Fruit fly (Drosophila melanogaster) whole organism, embryonic: ENCODE data around the gene CG14269.

Experiments
- Adf1 ChIP-seq: fragments of 200-800 bp; sonication (Bioruptor generic); IDR thresholded peaks from 2 replicates; pipeline ENCODE4 v1.3.6; 2022; ENCODE audit warnings: missing biosample characterization, missing genetic modification characterization
- Aef1 ChIP-seq: fragments of 200-800 bp; sonication (Bioruptor generic); IDR thresholded peaks from 3 replicates; pipeline ENCODE4 v1.3.6; 2022; ENCODE audit warnings: missing biosample characterization, missing genetic modification characterization
- Asciz ChIP-seq: fragments of 200-800 bp; sonication (Bioruptor generic); optimal IDR thresholded peaks from 2 replicates; lab custom pipeline; 2017; ENCODE audit warnings: missing biosample characterization, mild to moderate bottlenecking, missing genetic modification characterization, missing genetic modification reagents
- CG10654 ChIP-seq: fragments of 200-800 bp; sonication (Bioruptor generic); optimal IDR thresholded peaks from 2 replicates; lab custom pipeline; 2016; ENCODE audit warnings: missing biosample characterization, missing genetic modification characterization
- CG15601 ChIP-seq: fragments of 200-800 bp; sonication (Bioruptor generic); optimal IDR thresholded peaks from 3 replicates; lab custom pipeline; 2019; ENCODE audit warnings: missing biosample characterization, mild to moderate bottlenecking, missing genetic modification characterization, moderate library complexity
- CG1647 ChIP-seq: fragments of 200-800 bp; sonication (Bioruptor generic); optimal IDR thresholded peaks from 3 replicates; lab custom pipeline; 2016; ENCODE audit warnings: missing biosample characterization, missing genetic modification characterization
- CG18619 ChIP-seq: fragments of 200-800 bp; sonication (Bioruptor generic); optimal IDR thresholded peaks from 3 replicates; lab custom pipeline; 2017; ENCODE audit warnings: missing biosample characterization, mild to moderate bottlenecking, missing genetic modification characterization
- CG3847 ChIP-seq: fragments of 200-800 bp; sonication (Bioruptor generic); IDR thresholded peaks from 2 replicates; pipeline ENCODE4 v1.3.6; 2022; ENCODE audit warnings: missing biosample characterization, missing genetic modification characterization
- CG4707 ChIP-seq: fragments of 200-800 bp; sonication (Bioruptor generic); optimal IDR thresholded peaks from 2 replicates; lab custom pipeline; 2018; ENCODE audit warnings: missing biosample characterization, mild to moderate bottlenecking, missing genetic modification characterization, moderate library complexity
- CG7786 ChIP-seq: fragments of 200-800 bp; sonication (Bioruptor generic); optimal IDR thresholded peaks from 2 replicates; lab custom pipeline; 2016; ENCODE audit warnings: missing biosample characterization, missing genetic modification characterization
- CG7963 ChIP-seq: fragments of 200-800 bp; sonication (Bioruptor generic); IDR thresholded peaks from 3 replicates; pipeline ENCODE4 v1.3.6; 2022; ENCODE audit warnings: missing biosample characterization, missing genetic modification characterization; ENCODE audit not compliant: partially characterized antibody
- CG8359 ChIP-seq: fragments of 200-800 bp; sonication (Bioruptor generic); optimal IDR thresholded peaks from 2 replicates; lab custom pipeline; 2017; ENCODE audit warnings: missing biosample characterization, mild to moderate bottlenecking, missing genetic modification characterization, borderline replicate concordance
- CG8765 ChIP-seq: fragments of 200-800 bp; sonication (Bioruptor generic); IDR thresholded peaks from 2 replicates; pipeline ENCODE4 v1.3.6; 2022; ENCODE audit warnings: missing biosample characterization, missing genetic modification characterization
- CG9797 ChIP-seq: fragments of 200-800 bp; sonication (Bioruptor generic); optimal IDR thresholded peaks from 3 replicates; lab custom pipeline; 2018; ENCODE audit warnings: missing biosample characterization, mild to moderate bottlenecking, missing genetic modification characterization
- Dref ChIP-seq: fragments of 200-800 bp; sonication (Bioruptor generic); IDR thresholded peaks from 2 replicates; pipeline ENCODE4 v1.3.6; 2022; ENCODE audit warnings: missing biosample characterization, missing genetic modification characterization
- ERR ChIP-seq: fragments of 200-800 bp; sonication (Bioruptor generic); optimal IDR thresholded peaks from 2 replicates; lab custom pipeline; 2016; ENCODE audit warnings: missing biosample characterization, missing genetic modification characterization
- Elba2 ChIP-seq: fragments of 200-800 bp; sonication (Bioruptor generic); optimal IDR thresholded peaks from 3 replicates; lab custom pipeline; 2016; ENCODE audit warnings: missing biosample characterization, missing genetic modification characterization
- Ets65A ChIP-seq: fragments of 200-800 bp; sonication (Bioruptor generic); peaks from one replicate; lab custom pipeline; 2016; ENCODE audit warnings: missing biosample characterization, missing genetic modification characterization
- HHEX ChIP-seq: fragments of 200-800 bp; sonication (Bioruptor generic); optimal IDR thresholded peaks from 3 replicates; lab custom pipeline; 2017; ENCODE audit warnings: missing biosample characterization, mild to moderate bottlenecking, missing genetic modification characterization, missing genetic modification reagents
- HmgD ChIP-seq: fragments of 200-800 bp; sonication (Bioruptor generic); optimal IDR thresholded peaks from 3 replicates; lab custom pipeline; 2016; ENCODE audit warnings: missing biosample characterization, missing genetic modification characterization
- HmgZ ChIP-seq: fragments of 200-800 bp; sonication (Bioruptor generic); optimal IDR thresholded peaks from 2 replicates; lab custom pipeline; 2018; ENCODE audit warnings: missing biosample characterization, mild to moderate bottlenecking, missing genetic modification characterization
- Mad ChIP-seq: fragments of 200-800 bp; sonication (Bioruptor generic); optimal IDR thresholded peaks from 2 replicates; lab custom pipeline; 2016; ENCODE audit warnings: missing biosample characterization, missing genetic modification characterization
- Med ChIP-seq: fragments of 200-800 bp; sonication (Bioruptor generic); peaks from one replicate; lab custom pipeline; 2016; ENCODE audit warnings: missing biosample characterization, missing genetic modification characterization, mild to moderate bottlenecking, inconsistent platforms, moderate library complexity
- Meics ChIP-seq: fragments of 200-800 bp; sonication (Bioruptor generic); optimal IDR thresholded peaks from 2 replicates; lab custom pipeline; 2017; ENCODE audit warnings: missing biosample characterization, mild to moderate bottlenecking, missing genetic modification characterization
- Mes4 ChIP-seq: fragments of 200-800 bp; sonication (Bioruptor generic); optimal IDR thresholded peaks from 2 replicates; lab custom pipeline; 2016; ENCODE audit warnings: missing biosample characterization, missing genetic modification characterization
- NC2α ChIP-seq: fragments of 200-800 bp; sonication (Bioruptor generic); optimal IDR thresholded peaks from 2 replicates; lab custom pipeline; 2016; ENCODE audit warnings: missing biosample characterization, missing genetic modification characterization
- Rx ChIP-seq: fragments of 200-800 bp; sonication (Bioruptor generic); IDR thresholded peaks from 2 replicates; pipeline ENCODE4 v1.3.6; 2022; ENCODE audit warnings: missing biosample characterization, missing genetic modification characterization
- ac ChIP-seq: fragments of 200-800 bp; sonication (Bioruptor generic); optimal IDR thresholded peaks from 3 replicates; lab custom pipeline; 2017; ENCODE audit warnings: missing biosample characterization, mild to moderate bottlenecking, missing genetic modification characterization
- ara ChIP-seq: fragments of 200-800 bp; sonication (Bioruptor generic); IDR thresholded peaks from 2 replicates; pipeline ENCODE4 v1.3.6; 2022; ENCODE audit warnings: missing biosample characterization, missing genetic modification characterization
- ato ChIP-seq: fragments of 200-800 bp; sonication (Bioruptor generic); IDR thresholded peaks from 2 replicates; pipeline ENCODE4 v1.3.6; 2022; ENCODE audit warnings: missing biosample characterization, missing genetic modification characterization; ENCODE audit not compliant: partially characterized antibody
- chm ChIP-seq: fragments of 200-800 bp; sonication (Bioruptor generic); IDR thresholded peaks from 2 replicates; pipeline ENCODE4 v1.3.6; 2022; ENCODE audit warnings: missing biosample characterization, missing genetic modification characterization
- dpn ChIP-seq, 2 experiments: fragments of 200-800 bp; sonication (Bioruptor generic); optimal IDR thresholded peaks; 3 replicates each; lab custom pipeline; 2016; ENCODE audit warnings: missing biosample characterization in 2 of 2, missing genetic modification characterization in 2 of 2
- fd102C ChIP-seq: fragments of 200-800 bp; sonication (Bioruptor generic); optimal IDR thresholded peaks from 2 replicates; lab custom pipeline; 2018; ENCODE audit warnings: missing biosample characterization, mild to moderate bottlenecking, missing genetic modification characterization, moderate library complexity
- gcm2 ChIP-seq: fragments of 200-800 bp; sonication (Bioruptor generic); optimal IDR thresholded peaks from 2 replicates; lab custom pipeline; 2016; ENCODE audit warnings: missing biosample characterization, missing genetic modification characterization
- jumu ChIP-seq: fragments of 200-800 bp; sonication (Bioruptor generic); optimal IDR thresholded peaks from 3 replicates; lab custom pipeline; 2016; ENCODE audit warnings: missing biosample characterization, missing genetic modification characterization
- ken ChIP-seq: fragments of 200-800 bp; sonication (Bioruptor generic); IDR thresholded peaks from 3 replicates; pipeline ENCODE4 v1.3.6; 2022; ENCODE audit warnings: missing biosample characterization, missing genetic modification characterization
- klu ChIP-seq: fragments of 200-800 bp; sonication (Bioruptor generic); IDR thresholded peaks from 2 replicates; pipeline ENCODE4 v1.3.6; 2022; ENCODE audit warnings: missing biosample characterization, missing genetic modification characterization
- knrl ChIP-seq: fragments of 200-800 bp; sonication (Bioruptor generic); IDR thresholded peaks from 3 replicates; pipeline ENCODE4 v1.3.6; 2022; ENCODE audit warnings: missing biosample characterization, missing genetic modification characterization; ENCODE audit not compliant: partially characterized antibody
- luna ChIP-seq: fragments of 200-800 bp; sonication (Bioruptor generic); optimal IDR thresholded peaks from 2 replicates; lab custom pipeline; 2016; ENCODE audit warnings: missing biosample characterization, missing genetic modification characterization
- maf-S ChIP-seq: fragments of 200-800 bp; sonication (Bioruptor generic); optimal IDR thresholded peaks from 2 replicates; lab custom pipeline; 2016; ENCODE audit warnings: missing biosample characterization, missing genetic modification characterization
- mirr ChIP-seq: fragments of 200-800 bp; sonication (Bioruptor generic); optimal IDR thresholded peaks from 3 replicates; lab custom pipeline; 2018; ENCODE audit warnings: missing biosample characterization, mild to moderate bottlenecking, missing genetic modification characterization
- sens ChIP-seq: fragments of 200-800 bp; sonication (Bioruptor generic); peaks from one replicate; lab custom pipeline; 2016; ENCODE audit warnings: missing biosample characterization, missing genetic modification characterization
- sima ChIP-seq: fragments of 200-800 bp; sonication (Bioruptor generic); optimal IDR thresholded peaks from 2 replicates; lab custom pipeline; 2016; ENCODE audit warnings: missing biosample characterization, missing genetic modification characterization
- so ChIP-seq: fragments of 200-800 bp; sonication (Bioruptor generic); IDR thresholded peaks from 3 replicates; pipeline ENCODE4 v1.3.6; 2022; ENCODE audit warnings: missing biosample characterization, missing genetic modification characterization
- sqz ChIP-seq: fragments of 200-800 bp; sonication (Bioruptor generic); optimal IDR thresholded peaks from 3 replicates; lab custom pipeline; 2018; ENCODE audit warnings: missing biosample characterization, mild to moderate bottlenecking, missing genetic modification characterization
- tgo ChIP-seq: fragments of 200-800 bp; sonication (Bioruptor generic); IDR thresholded peaks from 3 replicates; pipeline ENCODE4 v1.3.6; 2022; ENCODE audit warnings: missing biosample characterization, missing genetic modification characterization
- trem ChIP-seq: fragments of 200-800 bp; optimal IDR thresholded peaks from 3 replicates; lab custom pipeline; 2019; ENCODE audit warnings: missing biosample characterization, mild to moderate bottlenecking, missing genetic modification characterization, moderate library complexity
- tx ChIP-seq: fragments of 200-800 bp; sonication (Bioruptor generic); optimal IDR thresholded peaks from 2 replicates; lab custom pipeline; 2016; ENCODE audit warnings: missing biosample characterization, missing genetic modification characterization
- vfl ChIP-seq: fragments of 200-800 bp; sonication (Bioruptor generic); optimal IDR thresholded peaks from 2 replicates; lab custom pipeline; 2016; ENCODE audit warnings: missing biosample characterization, missing genetic modification characterization

The CG14269 gene

dm6 chrX:3482119-3483014, 46.8 kb upstream of the CG14269 start, which contains the start of the genes CG10804 and CG10802 (continued):
- TF ChIP-seq maf-S (GFP tag; lab: Kevin White, UChicago) (peak; percentile 66), CG9797 (GFP tag; lab: Kevin White, UChicago) (peak; percentile 45), CG8359 (GFP tag; lab: Kevin White, UChicago) (no peak), CG7786 (GFP tag; lab: Kevin White, UChicago) (peak; percentile 71), Elba2 (GFP tag; lab: Kevin White, UChicago) (peak; percentile 11), knrl (GFP tag; lab: Robert Waterston, UW) (peak; percentile 82), Rx (GFP tag; lab: Robert Waterston, UW) (peak; percentile 85), tgo (GFP tag; lab: Robert Waterston, UW) (peak; percentile 90), luna (GFP tag; lab: Kevin White, UChicago) (peak; percentile 40), CG8765 (peak; percentile 83), jumu (GFP tag; lab: Kevin White, UChicago) (peak; percentile 83), Med (GFP tag; lab: Kevin White, UChicago) (peak; percentile 97), gcm2 (peak; percentile 26), vfl (GFP tag; lab: Kevin White, UChicago) (peak; percentile 69), ac (no peak), Asciz (GFP tag; lab: Kevin White, UChicago) (no peak), sqz (GFP tag; lab: Kevin White, UChicago) (peak; percentile 22), so (GFP tag; lab: Robert Waterston, UW) (peak; percentile 74), ato (GFP tag; lab: Robert Waterston, UW) (no peak), ara (GFP tag; lab: Robert Waterston, UW) (peak; percentile 85), HHEX (GFP tag; lab: Kevin White, UChicago) (peak; percentile 52), CG3847 (GFP tag; lab: Robert Waterston, UW) (peak; percentile 79), trem (peak; percentile 59), sima (GFP tag; lab: Kevin White, UChicago) (peak; percentile 19), NC2α (no peak), CG15601 (tag; lab: Kevin White, UChicago) (peak; percentile 69), CG10654 (GFP tag; lab: Kevin White, UChicago) (peak; percentile 65), chm (GFP tag; lab: Robert Waterston, UW) (peak; percentile 64; the same call in 1 of the 2 replicates), HmgD (GFP tag; lab: Kevin White, UChicago) (peak; percentile 82), Dref (peak; percentile 62), Ets65A (peak; percentile 98), CG18619 (GFP tag; lab: Kevin White, UChicago) (no peak), Aef1 (GFP tag; lab: Robert Waterston, UW) (peak; percentile 84), ken (peak; percentile 73; the same call in 2 of the 3 replicates), ERR (GFP tag; lab: Kevin White, UChicago) (peak; percentile 41), dpn (GFP tag; optimal IDR thresholded peaks at IDR 0.05; lab: Kevin White, UChicago) (peak; percentile 79 to 82), CG7963 (GFP tag; lab: Robert Waterston, UW) (0 out of 3 replicates have a peak, but pooled peaks have one; percentile 38), CG1647 (GFP tag; lab: Kevin White, UChicago) (peak; percentile 74), klu (GFP tag; lab: Robert Waterston, UW) (peak; percentile 82), Meics (GFP tag; lab: Kevin White, UChicago) (peak; percentile 51), CG4707 (GFP tag; lab: Kevin White, UChicago) (no peak), tx (GFP tag; lab: Kevin White, UChicago) (peak; percentile 81), fd102C (GFP tag; lab: Kevin White, UChicago) (no peak), Mad (GFP tag; lab: Kevin White, UChicago) (peak; percentile 69), Adf1 (GFP tag; lab: Robert Waterston, UW) (0 out of 2 replicates have a peak, but pooled peaks have one; percentile 36), sens (peak; percentile 97), mirr (no peak), Mes4 (GFP tag; lab: Kevin White, UChicago) (peak; percentile 66), HmgZ (peak; percentile 80)
